Worm (Caenorhabditis elegans): Measurements from ENCODE around the gene F44E7.5.

- TF ChIP-seq cog-1 (tag; optimal IDR thresholded peaks at IDR 0.05) = no peak
- no peak for TF ChIP-seq ztf-29 (GFP tag; IDR thresholded peaks at IDR 0.05)
- TF ChIP-seq klf-2 (GFP tag; conservative IDR thresholded peaks at IDR 0.05) = no peak
- no peak for TF ChIP-seq ztf-23 (GFP tag; IDR thresholded peaks at IDR 0.05)
- no peak for TF ChIP-seq flt-1 (GFP tag; IDR thresholded peaks at IDR 0.05)
Measured at ce11 chrV:5730783-5731182, 49.9 kb downstream of the F44E7.5 start, which contains the start of gene K09H11.15.

Measured in whole organism, midembryonic.